Fruit fly (Drosophila melanogaster) S2 (cell line): ENCODE measurements around the gene CG13807.

Experiments
- CG8478 ChIP-seq: fragments of >200 bp; optimal IDR thresholded peaks from 2 replicates; lab custom pipeline; 2018
- CTCF ChIP-seq, 2 experiments: fragments of >200 bp; optimal IDR thresholded peaks; 2 replicates each; lab custom pipeline; 2018

Gene CG13807

dm6 chr3L:2262515-2262944 lies at the start of gene CG13807, which contains the start of gene oxt:
CG13807 (plus strand) TSS chr3L:2262919.
oxt (minus strand) TSS chr3L:2262664.
- TF ChIP-seq CTCF (optimal IDR thresholded peaks at IDR 0.05; lab: Kevin White, UChicago) (no peak), CG8478 (lab: Kevin White, UChicago) (no peak)

dm6 chr3L:2228367-2229171 lies 34.1 kb upstream of the CG13807 start:
- TF ChIP-seq CTCF (optimal IDR thresholded peaks at IDR 0.05; lab: Kevin White, UChicago) = peak; percentile 40 to 61
- no peak for TF ChIP-seq CG8478 (lab: Kevin White, UChicago)

dm6 chr3L:2229172-2229696 lies 33.5 kb upstream of the CG13807 start, which contains the start of gene Oseg2:
Oseg2 (plus strand) TSS chr3L:2229646.
- TF ChIP-seq CTCF (optimal IDR thresholded peaks at IDR 0.05; lab: Kevin White, UChicago) (peak in 1 of 2 experiments; percentile 47), CG8478 (lab: Kevin White, UChicago) (no peak)

dm6 chr3L:2237034-2237433 lies 25.7 kb upstream of the CG13807 start, which contains the start of gene CG9018:
CG9018 (minus strand) TSS chr3L:2237076.
- TF ChIP-seq CG8478 (lab: Kevin White, UChicago) = no peak
- TF ChIP-seq CTCF (optimal IDR thresholded peaks at IDR 0.05; lab: Kevin White, UChicago) = peak; percentile 91

- TF ChIP-seq CG8478 (lab: Kevin White, UChicago) (no peak), CTCF (optimal IDR thresholded peaks at IDR 0.05; lab: Kevin White, UChicago) (no peak)
These were observed 25.0 kb upstream of the CG13807 start, which contains the start of gene ACXD for dm6 chr3L:2237543-2238233. ACXD (plus strand) TSS chr3L:2237608.

dm6 chr3L:2243846-2244528 lies 18.7 kb upstream of the CG13807 start, which contains the start of gene CG32301:
CG32301 (plus strand) TSS chr3L:2244478.
- TF ChIP-seq CG8478 (lab: Kevin White, UChicago) (no peak), CTCF (optimal IDR thresholded peaks at IDR 0.05; lab: Kevin White, UChicago) (peak; percentile 44 to 54)

- TF ChIP-seq CTCF (optimal IDR thresholded peaks at IDR 0.05; lab: Kevin White, UChicago) (no peak), CG8478 (lab: Kevin White, UChicago) (no peak)
These were observed 14.4 kb upstream of the CG13807 start, which contains the start of gene CG32305 for dm6 chr3L:2248335-2248734. CG32305 (plus strand) TSS chr3L:2248635.

- TF ChIP-seq CG8478 (lab: Kevin White, UChicago) = no peak
- TF ChIP-seq CTCF (optimal IDR thresholded peaks at IDR 0.05; lab: Kevin White, UChicago) = no peak
These were observed 8.6 kb upstream of the CG13807 start for dm6 chr3L:2253962-2254662.

dm6 chr3L:2255775-2256174 lies 6.9 kb upstream of the CG13807 start:
- no peak for TF ChIP-seq CTCF (optimal IDR thresholded peaks at IDR 0.05; lab: Kevin White, UChicago)

- no peak for TF ChIP-seq CG8478 (lab: Kevin White, UChicago)
These were observed 6.1 kb upstream of the CG13807 start for dm6 chr3L:2256422-2257172.

- TF ChIP-seq CTCF (optimal IDR thresholded peaks at IDR 0.05; lab: Kevin White, UChicago) (no peak), CG8478 (lab: Kevin White, UChicago) (no peak)
These were observed 5.3 kb upstream of the CG13807 start, which contains the start of the genes CG1275 and Elp5 for dm6 chr3L:2257412-2257862. CG1275 (minus strand) TSS chr3L:2257423. Elp5 (plus strand) TSS chr3L:2257456.

dm6 chr3L:2261282-2261681 lies 1.4 kb upstream of the CG13807 start:
- no peak for TF ChIP-seq CTCF (optimal IDR thresholded peaks at IDR 0.05; lab: Kevin White, UChicago)
- TF ChIP-seq CG8478 (lab: Kevin White, UChicago) = no peak
